Worm (Caenorhabditis elegans) whole organism, L4 larva: Measurements from ENCODE around the gene srz-9.

Experiments
- aly-2 ChIP-seq: sonication (generic microtip); optimal IDR thresholded peaks from 2 replicates; lab custom pipeline; 2018; ENCODE audit warnings: missing biosample characterization, missing genetic modification characterization
- dmd-9 ChIP-seq: fragments of 200-800 bp; sonication (Bioruptor generic); IDR thresholded peaks from 2 replicates; pipeline ENCODE4 v1.3.6; 2022; ENCODE audit warnings: missing genetic modification reagents, missing genetic modification characterization, missing compliant biosample characterization
- lin-39 ChIP-seq: fragments of 150-350 bp; optimal IDR thresholded peaks from 2 replicates; lab custom pipeline; 2014; ENCODE audit warnings: missing biosample characterization, missing genetic modification reagents, missing genetic modification characterization
- lsy-2 ChIP-seq, 2 experiments: fragments of 150-350 bp in 1 of 2; sonication (generic microtip) in 1 of 2; optimal IDR thresholded peaks; 2 replicates each; lab custom pipeline; 2014 to 2017; ENCODE audit warnings: missing biosample characterization in 2 of 2, missing genetic modification characterization in 2 of 2
- mep-1 ChIP-seq: fragments of 150-350 bp; sonication (generic microtip); optimal IDR thresholded peaks from 3 replicates; lab custom pipeline; 2014; ENCODE audit warnings: missing biosample characterization, missing genetic modification characterization
- nhr-28 ChIP-seq: fragments of 150-350 bp; optimal IDR thresholded peaks from 2 replicates; lab custom pipeline; 2014; ENCODE audit warnings: missing biosample characterization, missing genetic modification characterization
- nhr-76 ChIP-seq: fragments of 150-350 bp; optimal IDR thresholded peaks from 2 replicates; lab custom pipeline; 2014; ENCODE audit warnings: missing biosample characterization, missing genetic modification characterization
- pqm-1 ChIP-seq: sonication (generic microtip); optimal IDR thresholded peaks from 2 replicates; lab custom pipeline; 2017; ENCODE audit warnings: missing biosample characterization, missing genetic modification characterization
- snpc-4 ChIP-seq: fragments of 150-350 bp; optimal IDR thresholded peaks from 2 replicates; lab custom pipeline; 2014; ENCODE audit warnings: missing biosample characterization, missing genetic modification characterization
- unc-130 ChIP-seq: sonication (generic microtip); optimal IDR thresholded peaks from 2 replicates; lab custom pipeline; 2016; ENCODE audit warnings: missing genetic modification reagents, missing genetic modification characterization, missing compliant biosample characterization
- unc-39 ChIP-seq: sonication (generic microtip); optimal IDR thresholded peaks from 2 replicates; lab custom pipeline; 2017; ENCODE audit warnings: missing biosample characterization, missing genetic modification characterization
- zfp-2 ChIP-seq: sonication (generic microtip); optimal IDR thresholded peaks from 2 replicates; lab custom pipeline; 2016; ENCODE audit warnings: mild to moderate bottlenecking, missing genetic modification characterization, missing compliant biosample characterization
- ztf-11 ChIP-seq: fragments of 150-350 bp; optimal IDR thresholded peaks from 2 replicates; lab custom pipeline; 2014; ENCODE audit warnings: missing biosample characterization, missing genetic modification characterization

- TF ChIP-seq unc-39 (tag; lab: Kevin White, UChicago): no peak
- TF ChIP-seq dmd-9 (GFP tag; lab: Robert Waterston, UW): no peak
- TF ChIP-seq nhr-28 (tag; lab: Kevin White, UChicago): no peak
- TF ChIP-seq pqm-1 (tag; lab: Kevin White, UChicago): no peak
- no peak for TF ChIP-seq lsy-2 (tag; optimal IDR thresholded peaks at IDR 0.05; lab: Kevin White, UChicago)
- no peak for TF ChIP-seq lin-39
- TF ChIP-seq snpc-4: no peak
- no peak for TF ChIP-seq ztf-11 (tag; lab: Kevin White, UChicago)
- no peak for TF ChIP-seq zfp-2
- TF ChIP-seq nhr-76 (tag; lab: Kevin White, UChicago): no peak
- TF ChIP-seq unc-130 (GFP tag; lab: Kevin White, UChicago): no peak
- no peak for TF ChIP-seq mep-1
- no peak for TF ChIP-seq aly-2
These were observed 49.6 kb upstream of the srz-9 start for ce11 chrIII:1214121-1214673.
